Worm (Caenorhabditis elegans) whole organism, L1 larva: ENCODE measurements around the gene F43C11.10.

Experiments used
- ama-1 ChIP-seq: fragments of 150-350 bp; optimal IDR thresholded peaks from 2 replicates; lab custom pipeline; 2014
- ceh-82 ChIP-seq, 3 experiments: fragments of 150-350 bp in 1 of 3; sonication (generic microtip) in 2 of 3; optimal IDR thresholded peaks; 2 replicates each; lab custom pipeline; 2014 to 2017; ENCODE audit warnings: missing biosample characterization in 3 of 3, missing genetic modification characterization in 3 of 3
- egl-27 ChIP-seq, 2 experiments: fragments of 150-350 bp in 1 of 2; sonication (generic microtip); optimal IDR thresholded peaks; 3 replicates each; lab custom pipeline; 2017 to 2018; ENCODE audit warnings: missing biosample characterization in 2 of 2, missing genetic modification characterization in 2 of 2, missing genetic modification reagents in 2 of 2
- hpl-2 ChIP-seq: fragments of 150-350 bp; optimal IDR thresholded peaks from 2 replicates; lab custom pipeline; 2014; ENCODE audit warnings: missing biosample characterization, missing genetic modification reagents, missing genetic modification characterization
- jun-1 ChIP-seq: fragments of 150-350 bp; optimal IDR thresholded peaks from 2 replicates; lab custom pipeline; 2014; ENCODE audit warnings: missing biosample characterization, missing genetic modification reagents, missing genetic modification characterization
- lin-39 ChIP-seq: fragments of 150-350 bp; optimal IDR thresholded peaks from 2 replicates; lab custom pipeline; 2014; ENCODE audit warnings: missing biosample characterization, missing genetic modification reagents, missing genetic modification characterization
- lir-3 ChIP-seq: sonication (generic microtip); optimal IDR thresholded peaks from 2 replicates; lab custom pipeline; 2016; ENCODE audit warnings: mild to moderate bottlenecking, missing genetic modification characterization, moderate library complexity, missing compliant biosample characterization; ENCODE audit not compliant: poor library complexity
- lsy-2 ChIP-seq, 2 experiments: fragments of 150-350 bp; optimal IDR thresholded peaks; 2 replicates each; lab custom pipeline; 2014; ENCODE audit warnings: missing biosample characterization in 2 of 2, missing genetic modification characterization in 2 of 2
- mab-9 ChIP-seq: fragments of 200-800 bp; sonication (Bioruptor generic); IDR thresholded peaks from 2 replicates; pipeline ENCODE4 v1.3.6; 2022; ENCODE audit warnings: missing genetic modification reagents, missing genetic modification characterization, missing compliant biosample characterization
- mdl-1 ChIP-seq, 2 experiments: fragments of 150-350 bp; optimal IDR thresholded peaks; 2 replicates each; lab custom pipeline; 2014 to 2017; ENCODE audit warnings: missing biosample characterization in 2 of 2, missing genetic modification characterization in 2 of 2, inconsistent platforms in 1 of 2
- nhr-12 ChIP-seq: sonication (generic microtip); optimal IDR thresholded peaks from 2 replicates; lab custom pipeline; 2017; ENCODE audit warnings: missing biosample characterization, missing genetic modification characterization
- pag-3 ChIP-seq: sonication (generic microtip); optimal IDR thresholded peaks from 2 replicates; lab custom pipeline; 2017; ENCODE audit warnings: missing genetic modification characterization, mild to moderate bottlenecking, missing compliant biosample characterization, antibody characterized with exemption, borderline replicate concordance; ENCODE audit not compliant: insufficient read depth
- zag-1 ChIP-seq: fragments of 150-350 bp; optimal IDR thresholded peaks from 2 replicates; lab custom pipeline; 2014; ENCODE audit warnings: missing biosample characterization, missing genetic modification characterization

ce11 chrII:2312747-2313146, 39.7 kb downstream of the F43C11.10 start, which contains the start of the genes trim-21 and B0281.1:
- TF ChIP-seq pag-3 (tag; lab: Kevin White, UChicago) (no peak), lsy-2 (tag; optimal IDR thresholded peaks at IDR 0.05; lab: Kevin White, UChicago) (no peak), ceh-82 (tag; optimal IDR thresholded peaks at IDR 0.05; lab: Kevin White, UChicago) (no peak), jun-1 (tag; lab: Kevin White, UChicago) (no peak), mab-9 (GFP tag; lab: Robert Waterston, UW) (no peak), ama-1 (no peak), zag-1 (tag; lab: Kevin White, UChicago) (no peak), egl-27 (tag; optimal IDR thresholded peaks at IDR 0.05; lab: Kevin White, UChicago) (no peak), lir-3 (tag; lab: Kevin White, UChicago) (no peak), lin-39 (tag; lab: Kevin White, UChicago) (no peak), hpl-2 (GFP tag; lab: Kevin White, UChicago) (no peak), nhr-12 (no peak), mdl-1 (tag; optimal IDR thresholded peaks at IDR 0.05; lab: Kevin White, UChicago) (no peak)
